Fruit fly (Drosophila melanogaster) whole organism, prepupa: ENCODE data around the gene Shmt.

ENCODE experiments used
- Blimp-1 ChIP-seq: fragments of 200-800 bp; sonication (Bioruptor generic); optimal IDR thresholded peaks from 3 replicates; lab custom pipeline; 2017; ENCODE audit warnings: missing biosample characterization, missing genetic modification characterization, mild to moderate bottlenecking, moderate library complexity, missing genetic modification reagents
- CG10631 ChIP-seq: fragments of 200-800 bp; sonication (Bioruptor generic); optimal IDR thresholded peaks from 2 replicates; lab custom pipeline; 2016; ENCODE audit warnings: missing biosample characterization, missing genetic modification characterization
- CG10669 ChIP-seq: fragments of 200-800 bp; sonication (Bioruptor generic); optimal IDR thresholded peaks from 3 replicates; lab custom pipeline; 2018; ENCODE audit warnings: missing biosample characterization, mild to moderate bottlenecking, missing genetic modification characterization, moderate library complexity
- CG15336 ChIP-seq: fragments of 200-800 bp; sonication (Bioruptor generic); IDR thresholded peaks from 2 replicates; pipeline ENCODE4 v1.3.6; 2022; ENCODE audit warnings: missing biosample characterization, missing genetic modification characterization
- CG1621 ChIP-seq: fragments of 200-800 bp; sonication (Bioruptor generic); optimal IDR thresholded peaks from 3 replicates; lab custom pipeline; 2018; ENCODE audit warnings: missing biosample characterization, mild to moderate bottlenecking, missing genetic modification characterization
- CG16779 ChIP-seq: fragments of 200-800 bp; sonication (Bioruptor generic); optimal IDR thresholded peaks from 3 replicates; lab custom pipeline; 2017; ENCODE audit warnings: missing biosample characterization, mild to moderate bottlenecking, missing genetic modification characterization
- CG3032 ChIP-seq: fragments of 200-800 bp; optimal IDR thresholded peaks from 2 replicates; lab custom pipeline; 2019; ENCODE audit warnings: missing biosample characterization, mild to moderate bottlenecking, missing genetic modification characterization, moderate library complexity
- CG31627 ChIP-seq: fragments of 200-800 bp; sonication (Bioruptor generic); optimal IDR thresholded peaks from 3 replicates; lab custom pipeline; 2016; ENCODE audit warnings: missing biosample characterization, missing genetic modification characterization
- CG32006 ChIP-seq: fragments of 200-800 bp; sonication (Bioruptor generic); optimal IDR thresholded peaks from 3 replicates; lab custom pipeline; 2017; ENCODE audit warnings: missing biosample characterization, mild to moderate bottlenecking, missing genetic modification characterization
- CG34406 ChIP-seq: fragments of 200-800 bp; sonication (Bioruptor generic); optimal IDR thresholded peaks from 3 replicates; lab custom pipeline; 2016; ENCODE audit warnings: missing biosample characterization, missing genetic modification characterization
- CG3919 ChIP-seq: fragments of 200-800 bp; sonication (Bioruptor generic); optimal IDR thresholded peaks from 3 replicates; lab custom pipeline; 2016; ENCODE audit warnings: missing biosample characterization, missing genetic modification characterization
- CG4318 ChIP-seq: fragments of 200-800 bp; sonication (Bioruptor generic); optimal IDR thresholded peaks from 3 replicates; lab custom pipeline; 2017; ENCODE audit warnings: missing biosample characterization, mild to moderate bottlenecking, missing genetic modification characterization
- CG6163 ChIP-seq: fragments of 200-800 bp; sonication (Bioruptor generic); IDR thresholded peaks from 3 replicates; pipeline ENCODE4 v1.3.6; 2022; ENCODE audit warnings: missing biosample characterization, missing genetic modification characterization
- CG6276 ChIP-seq: fragments of 200-800 bp; sonication (Bioruptor generic); optimal IDR thresholded peaks from 2 replicates; lab custom pipeline; 2017; ENCODE audit warnings: missing biosample characterization, mild to moderate bottlenecking, missing genetic modification characterization
- CG6792 ChIP-seq: fragments of 200-800 bp; sonication (Bioruptor generic); optimal IDR thresholded peaks from 3 replicates; lab custom pipeline; 2016; ENCODE audit warnings: missing biosample characterization, missing genetic modification characterization
- CG6808 ChIP-seq: fragments of 200-800 bp; sonication (Bioruptor generic); optimal IDR thresholded peaks from 3 replicates; lab custom pipeline; 2017; ENCODE audit warnings: missing biosample characterization, missing genetic modification characterization, mild to moderate bottlenecking, moderate library complexity, missing genetic modification reagents
- CG6854 ChIP-seq: fragments of 200-800 bp; sonication (Bioruptor generic); optimal IDR thresholded peaks from 2 replicates; lab custom pipeline; 2017; ENCODE audit warnings: missing biosample characterization, mild to moderate bottlenecking, missing genetic modification characterization
- CG8119 ChIP-seq: fragments of 200-800 bp; sonication (Bioruptor generic); IDR thresholded peaks from 3 replicates; pipeline ENCODE4 v1.3.6; 2022; ENCODE audit warnings: missing biosample characterization, missing genetic modification characterization
- CG8632 ChIP-seq: fragments of 200-800 bp; sonication (Bioruptor generic); optimal IDR thresholded peaks from 3 replicates; lab custom pipeline; 2016; ENCODE audit warnings: missing biosample characterization, missing genetic modification characterization
- CG9139 ChIP-seq: fragments of 200-800 bp; sonication (Bioruptor generic); optimal IDR thresholded peaks from 3 replicates; lab custom pipeline; 2017; ENCODE audit warnings: missing biosample characterization, mild to moderate bottlenecking, missing genetic modification characterization
- Eip75B ChIP-seq: fragments of 200-800 bp; sonication (Bioruptor generic); optimal IDR thresholded peaks from 3 replicates; lab custom pipeline; 2016; ENCODE audit warnings: missing biosample characterization, missing genetic modification characterization
- Eip78C ChIP-seq: fragments of 200-800 bp; sonication (Bioruptor generic); peaks from one replicate; lab custom pipeline; 2016; ENCODE audit warnings: missing biosample characterization, missing genetic modification characterization
- Eip93F ChIP-seq: fragments of 200-800 bp; sonication (Bioruptor generic); optimal IDR thresholded peaks from 2 replicates; lab custom pipeline; 2016; ENCODE audit warnings: missing biosample characterization, mild to moderate bottlenecking, missing genetic modification characterization
- Ets21C ChIP-seq: fragments of 200-800 bp; sonication (Bioruptor generic); optimal IDR thresholded peaks from 3 replicates; lab custom pipeline; 2016; ENCODE audit warnings: missing biosample characterization, missing genetic modification characterization
- Hr38 ChIP-seq: sonication (Bioruptor generic); optimal IDR thresholded peaks from 2 replicates; lab custom pipeline; 2016; ENCODE audit warnings: missing biosample characterization, missing genetic modification characterization
- Hr39 ChIP-seq: fragments of 200-800 bp; sonication (Bioruptor generic); optimal IDR thresholded peaks from 2 replicates; lab custom pipeline; 2016; ENCODE audit warnings: missing biosample characterization, missing genetic modification characterization
- Hr4 ChIP-seq: fragments of 200-800 bp; sonication (Bioruptor generic); optimal IDR thresholded peaks from 3 replicates; lab custom pipeline; 2016; ENCODE audit warnings: missing biosample characterization, missing genetic modification characterization
- Met ChIP-seq: fragments of 200-800 bp; sonication (Bioruptor generic); optimal IDR thresholded peaks from 3 replicates; lab custom pipeline; 2016; ENCODE audit warnings: missing biosample characterization, missing genetic modification characterization
- OdsH ChIP-seq: fragments of 200-800 bp; sonication (Bioruptor generic); optimal IDR thresholded peaks from 3 replicates; lab custom pipeline; 2016; ENCODE audit warnings: missing biosample characterization, missing genetic modification characterization
- Sox102F ChIP-seq: fragments of 200-800 bp; sonication (Bioruptor generic); optimal IDR thresholded peaks from 2 replicates; lab custom pipeline; 2016; ENCODE audit warnings: missing biosample characterization, mild to moderate bottlenecking, missing genetic modification characterization
- Sox14 ChIP-seq: fragments of 200-800 bp; sonication (Bioruptor generic); optimal IDR thresholded peaks from 3 replicates; lab custom pipeline; 2016; ENCODE audit warnings: missing biosample characterization, missing genetic modification characterization
- Sox15 ChIP-seq: fragments of 200-800 bp; sonication (Bioruptor generic); optimal IDR thresholded peaks from 3 replicates; lab custom pipeline; 2016; ENCODE audit warnings: missing biosample characterization, missing genetic modification characterization
- acj6 ChIP-seq: fragments of 200-800 bp; sonication (Bioruptor generic); optimal IDR thresholded peaks from 3 replicates; lab custom pipeline; 2016; ENCODE audit warnings: missing biosample characterization, missing genetic modification characterization
- cyc ChIP-seq: fragments of 200-800 bp; sonication (Bioruptor generic); optimal IDR thresholded peaks from 3 replicates; lab custom pipeline; 2016; ENCODE audit warnings: missing biosample characterization, missing genetic modification characterization
- dsx ChIP-seq: fragments of 200-800 bp; optimal IDR thresholded peaks from 3 replicates; lab custom pipeline; 2019; ENCODE audit warnings: missing biosample characterization, mild to moderate bottlenecking, missing genetic modification characterization, moderate library complexity; ENCODE audit not compliant: poor library complexity, severe bottlenecking
- eg ChIP-seq: fragments of 200-800 bp; sonication (Bioruptor generic); IDR thresholded peaks from 3 replicates; pipeline ENCODE4 v1.3.6; 2022; ENCODE audit warnings: missing biosample characterization, missing genetic modification characterization
- esn ChIP-seq: fragments of 200-800 bp; sonication (Bioruptor generic); optimal IDR thresholded peaks from 2 replicates; lab custom pipeline; 2016; ENCODE audit warnings: missing biosample characterization, mild to moderate bottlenecking, missing genetic modification characterization, moderate library complexity
- lz ChIP-seq: fragments of 200-800 bp; sonication (Bioruptor generic); optimal IDR thresholded peaks from 3 replicates; lab custom pipeline; 2016; ENCODE audit warnings: missing biosample characterization, missing genetic modification characterization
- net ChIP-seq: fragments of 200-800 bp; sonication (Bioruptor generic); optimal IDR thresholded peaks from 3 replicates; lab custom pipeline; 2016; ENCODE audit warnings: missing biosample characterization, missing genetic modification characterization
- ss ChIP-seq, 2 experiments: fragments of 200-800 bp; sonication (Bioruptor generic); optimal IDR thresholded peaks; 2 replicates in 1 of 2; 3 replicates in 1 of 2; lab custom pipeline; 2017 to 2018; ENCODE audit warnings: mild to moderate bottlenecking in 2 of 2, missing biosample characterization in 2 of 2, missing genetic modification characterization in 2 of 2, moderate library complexity in 1 of 2
- svp ChIP-seq: fragments of 200-800 bp; sonication (Bioruptor generic); peaks from one replicate; lab custom pipeline; 2016; ENCODE audit warnings: missing biosample characterization, missing genetic modification characterization
- topi ChIP-seq: fragments of 200-800 bp; sonication (Bioruptor generic); optimal IDR thresholded peaks from 3 replicates; lab custom pipeline; 2016; ENCODE audit warnings: missing biosample characterization, missing genetic modification characterization

Shmt gene

DNA sequence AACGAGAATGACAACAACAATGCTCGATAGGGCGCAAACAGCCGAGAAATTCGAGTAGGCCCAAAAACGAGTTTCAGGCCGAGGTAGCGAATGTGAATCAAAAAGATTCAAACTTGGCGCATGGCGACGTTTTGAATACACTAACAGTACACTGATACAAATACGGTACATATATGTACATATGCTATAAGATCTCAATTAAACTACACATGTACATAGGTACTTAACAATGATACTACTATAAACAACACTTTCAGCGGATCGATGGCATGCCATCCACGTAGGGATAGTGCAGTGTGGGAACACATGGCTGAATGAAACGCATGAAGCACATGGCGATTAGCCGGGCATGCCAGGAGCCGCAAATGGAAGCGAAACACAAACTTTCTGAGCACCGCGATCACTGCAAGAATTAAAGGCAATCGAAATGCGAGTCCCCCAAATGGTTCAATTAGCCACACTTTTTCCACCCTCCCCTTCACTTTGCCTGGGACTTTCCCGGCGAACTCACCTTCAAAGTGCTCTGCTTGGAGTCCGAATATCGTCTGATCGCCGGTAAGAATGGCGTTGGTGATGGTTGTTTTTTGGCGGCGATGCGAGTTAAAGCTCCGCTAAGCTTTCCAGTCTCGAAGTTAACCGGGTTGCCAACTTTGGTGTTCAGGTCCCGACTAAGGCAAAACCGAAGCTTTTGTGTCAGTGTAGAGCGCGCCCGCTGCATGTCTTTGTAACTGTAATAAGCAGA, 674 bp downstream of the Shmt start:
- TF ChIP-seq Hr39 (GFP tag; lab: Kevin White, UChicago) (peak; percentile 9), ss (GFP tag; optimal IDR thresholded peaks at IDR 0.05; lab: Kevin White, UChicago) (peak in 1 of 2 experiments; percentile 40), CG6276 (no peak), net (GFP tag; lab: Kevin White, UChicago) (peak; percentile 40), topi (GFP tag; lab: Kevin White, UChicago) (peak; percentile 16), Eip78C (GFP tag; lab: Kevin White, UChicago) (peak; percentile 62), eg (GFP tag; lab: Robert Waterston, UW) (0 out of 3 replicates have a peak, but pooled peaks have one; percentile 38), CG10631 (GFP tag; lab: Kevin White, UChicago) (peak; percentile 22), CG15336 (peak; percentile 67; the same call in 1 of the 2 replicates), acj6 (GFP tag; lab: Kevin White, UChicago) (peak; percentile 13), CG8119 (no peak; the same call in 1 of the 3 replicates), CG32006 (GFP tag; lab: Kevin White, UChicago) (peak; percentile 45), Ets21C (peak; percentile 13), CG6792 (GFP tag; lab: Kevin White, UChicago) (peak; percentile 8), Eip93F (GFP tag; lab: Kevin White, UChicago) (no peak), CG31627 (GFP tag; lab: Kevin White, UChicago) (peak; percentile 18), CG3919 (peak; percentile 18), CG6163 (GFP tag; lab: Robert Waterston, UW) (no peak), esn (GFP tag; lab: Kevin White, UChicago) (peak; percentile 13), CG6808 (peak; percentile 3), CG16779 (peak; percentile 19), Sox102F (GFP tag; lab: Kevin White, UChicago) (peak; percentile 3), CG6854 (GFP tag; lab: Kevin White, UChicago) (no peak), CG8632 (GFP tag; lab: Kevin White, UChicago) (peak; percentile 15)

DNA sequence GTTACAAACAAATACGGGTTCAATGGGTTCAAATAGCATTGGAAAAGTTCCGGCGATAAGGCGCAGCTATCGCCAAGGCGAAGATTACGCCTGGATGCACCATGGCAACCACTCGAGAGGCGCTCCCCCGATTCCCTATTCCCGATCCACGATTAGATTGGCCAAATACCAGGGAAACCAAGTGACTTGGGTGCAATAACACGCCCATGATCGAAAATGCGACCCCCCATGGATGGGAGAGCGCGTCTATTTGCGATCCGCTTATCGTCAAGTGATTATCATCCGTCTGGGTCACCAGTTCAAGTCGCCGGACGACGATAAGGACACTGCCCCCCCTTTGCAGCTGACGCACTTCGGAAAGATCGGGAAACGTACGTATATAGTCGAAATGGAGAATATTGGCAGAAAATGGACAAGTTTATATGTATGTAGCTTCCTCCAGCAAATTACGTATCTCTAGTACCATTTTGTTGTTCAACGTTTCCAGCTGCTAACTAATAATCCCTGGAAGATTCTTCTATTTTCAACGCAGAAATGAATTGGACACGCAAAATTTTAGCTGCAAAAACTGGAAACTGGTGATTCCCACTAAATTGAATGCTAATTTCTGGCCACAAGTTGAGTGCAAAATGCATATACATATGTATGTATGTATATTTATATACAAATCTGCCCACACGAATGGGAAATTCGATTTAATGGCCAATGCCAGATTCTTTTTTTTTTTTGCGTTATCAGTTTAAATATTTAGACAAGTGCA, 1.4 kb downstream of the Shmt start:
- TF ChIP-seq Eip78C (GFP tag; lab: Kevin White, UChicago): peak; percentile 6
- no peak for TF ChIP-seq net (GFP tag; lab: Kevin White, UChicago)
- TF ChIP-seq svp (GFP tag; lab: Kevin White, UChicago): peak; percentile 99
- TF ChIP-seq, all 60 proteins: peak for 2

DNA sequence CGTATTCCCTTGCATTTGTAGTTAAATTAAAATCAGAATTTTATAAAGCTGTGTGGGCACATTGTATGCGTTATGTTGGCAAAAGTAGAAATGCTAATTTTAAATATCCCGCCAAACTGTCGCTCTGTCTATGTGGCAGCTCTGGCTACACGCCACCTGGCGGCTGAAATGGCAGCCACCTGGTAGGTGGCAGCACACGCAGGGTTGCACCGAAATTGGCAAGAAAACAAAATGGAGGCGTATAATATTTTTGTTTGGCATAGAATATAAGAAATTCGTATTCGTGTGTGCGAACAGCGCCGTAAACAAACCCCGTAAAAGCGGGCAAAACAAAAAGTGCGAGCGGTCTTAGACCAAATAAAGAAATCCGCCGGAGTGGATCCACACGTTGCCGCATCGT, 8.7 kb downstream of the Shmt start, which contains the start of gene CG12236:
Gene CG12236, plus strand, starts transcription at position 220 of the 400 bp plus-strand sequence.
- TF ChIP-seq Hr4 (no peak), CG8119 (no peak), CG6276 (no peak), OdsH (GFP tag; lab: Kevin White, UChicago) (no peak), CG3032 (tag; lab: Kevin White, UChicago) (peak; percentile 26), Hr39 (GFP tag; lab: Kevin White, UChicago) (peak; percentile 43), CG6808 (peak; percentile 21), CG31627 (GFP tag; lab: Kevin White, UChicago) (peak; percentile 35), CG34406 (no peak), dsx (peak; percentile 15), lz (peak; percentile 15), Eip75B (GFP tag; lab: Kevin White, UChicago) (peak; percentile 43), net (GFP tag; lab: Kevin White, UChicago) (no peak), CG10669 (GFP tag; lab: Kevin White, UChicago) (no peak), Sox14 (GFP tag; lab: Kevin White, UChicago) (peak; percentile 46), CG4318 (no peak), CG1621 (tag; lab: Kevin White, UChicago) (peak; percentile 54), Sox15 (GFP tag; lab: Kevin White, UChicago) (no peak), Eip78C (GFP tag; lab: Kevin White, UChicago) (peak; percentile 48), Hr38 (no peak), eg (GFP tag; lab: Robert Waterston, UW) (0 out of 3 replicates have a peak, but pooled peaks have one; percentile 32), Met (GFP tag; lab: Kevin White, UChicago) (peak; percentile 24), Blimp-1 (GFP tag; lab: Kevin White, UChicago) (peak; percentile 20), CG3919 (peak; percentile 33), topi (GFP tag; lab: Kevin White, UChicago) (peak; percentile 39), CG8632 (GFP tag; lab: Kevin White, UChicago) (no peak), CG10631 (GFP tag; lab: Kevin White, UChicago) (no peak), CG9139 (no peak), cyc (GFP tag; lab: Kevin White, UChicago) (peak; percentile 48), esn (GFP tag; lab: Kevin White, UChicago) (peak; percentile 41), ss (GFP tag; optimal IDR thresholded peaks at IDR 0.05; lab: Kevin White, UChicago) (no peak)
